Fruit fly (Drosophila melanogaster) whole organism, prepupa: ENCODE results near the gene sac.

Experiments
- Blimp-1 ChIP-seq: fragments of 200-800 bp; sonication (Bioruptor generic); optimal IDR thresholded peaks from 3 replicates; lab custom pipeline; 2017; ENCODE audit warnings: missing biosample characterization, missing genetic modification characterization, mild to moderate bottlenecking, moderate library complexity, missing genetic modification reagents
- CG10631 ChIP-seq: fragments of 200-800 bp; sonication (Bioruptor generic); optimal IDR thresholded peaks from 2 replicates; lab custom pipeline; 2016; ENCODE audit warnings: missing biosample characterization, missing genetic modification characterization
- CG10669 ChIP-seq: fragments of 200-800 bp; sonication (Bioruptor generic); optimal IDR thresholded peaks from 3 replicates; lab custom pipeline; 2018; ENCODE audit warnings: missing biosample characterization, mild to moderate bottlenecking, missing genetic modification characterization, moderate library complexity
- CG11762 ChIP-seq: fragments of 200-800 bp; sonication (Bioruptor generic); optimal IDR thresholded peaks from 3 replicates; lab custom pipeline; 2016; ENCODE audit warnings: missing biosample characterization, missing genetic modification characterization; ENCODE audit not compliant: insufficient read depth
- CG11902 ChIP-seq: fragments of 200-800 bp; sonication (Bioruptor generic); optimal IDR thresholded peaks from 3 replicates; lab custom pipeline; 2016; ENCODE audit warnings: missing biosample characterization, missing genetic modification characterization
- CG1621 ChIP-seq: fragments of 200-800 bp; sonication (Bioruptor generic); optimal IDR thresholded peaks from 3 replicates; lab custom pipeline; 2018; ENCODE audit warnings: missing biosample characterization, mild to moderate bottlenecking, missing genetic modification characterization
- CG16779 ChIP-seq: fragments of 200-800 bp; sonication (Bioruptor generic); optimal IDR thresholded peaks from 3 replicates; lab custom pipeline; 2017; ENCODE audit warnings: missing biosample characterization, mild to moderate bottlenecking, missing genetic modification characterization
- CG3032 ChIP-seq: fragments of 200-800 bp; optimal IDR thresholded peaks from 2 replicates; lab custom pipeline; 2019; ENCODE audit warnings: missing biosample characterization, mild to moderate bottlenecking, missing genetic modification characterization, moderate library complexity
- CG31627 ChIP-seq: fragments of 200-800 bp; sonication (Bioruptor generic); optimal IDR thresholded peaks from 3 replicates; lab custom pipeline; 2016; ENCODE audit warnings: missing biosample characterization, missing genetic modification characterization
- CG32006 ChIP-seq: fragments of 200-800 bp; sonication (Bioruptor generic); optimal IDR thresholded peaks from 3 replicates; lab custom pipeline; 2017; ENCODE audit warnings: missing biosample characterization, mild to moderate bottlenecking, missing genetic modification characterization
- CG34406 ChIP-seq: fragments of 200-800 bp; sonication (Bioruptor generic); optimal IDR thresholded peaks from 3 replicates; lab custom pipeline; 2016; ENCODE audit warnings: missing biosample characterization, missing genetic modification characterization
- CG3919 ChIP-seq: fragments of 200-800 bp; sonication (Bioruptor generic); optimal IDR thresholded peaks from 3 replicates; lab custom pipeline; 2016; ENCODE audit warnings: missing biosample characterization, missing genetic modification characterization
- CG4318 ChIP-seq: fragments of 200-800 bp; sonication (Bioruptor generic); optimal IDR thresholded peaks from 3 replicates; lab custom pipeline; 2017; ENCODE audit warnings: missing biosample characterization, mild to moderate bottlenecking, missing genetic modification characterization
- CG6276 ChIP-seq: fragments of 200-800 bp; sonication (Bioruptor generic); optimal IDR thresholded peaks from 2 replicates; lab custom pipeline; 2017; ENCODE audit warnings: missing biosample characterization, mild to moderate bottlenecking, missing genetic modification characterization
- CG6792 ChIP-seq: fragments of 200-800 bp; sonication (Bioruptor generic); optimal IDR thresholded peaks from 3 replicates; lab custom pipeline; 2016; ENCODE audit warnings: missing biosample characterization, missing genetic modification characterization
- CG6808 ChIP-seq: fragments of 200-800 bp; sonication (Bioruptor generic); optimal IDR thresholded peaks from 3 replicates; lab custom pipeline; 2017; ENCODE audit warnings: missing biosample characterization, missing genetic modification characterization, mild to moderate bottlenecking, moderate library complexity, missing genetic modification reagents
- CG7368 ChIP-seq: fragments of 200-800 bp; sonication (Bioruptor generic); optimal IDR thresholded peaks from 3 replicates; lab custom pipeline; 2016; ENCODE audit warnings: missing biosample characterization, missing genetic modification characterization
- CG8119 ChIP-seq: fragments of 200-800 bp; sonication (Bioruptor generic); IDR thresholded peaks from 3 replicates; pipeline ENCODE4 v1.3.6; 2022; ENCODE audit warnings: missing biosample characterization, missing genetic modification characterization
- CG8319 ChIP-seq: fragments of 200-800 bp; sonication (Bioruptor generic); optimal IDR thresholded peaks from 3 replicates; lab custom pipeline; 2016; ENCODE audit warnings: missing biosample characterization, missing genetic modification characterization
- CG8632 ChIP-seq: fragments of 200-800 bp; sonication (Bioruptor generic); optimal IDR thresholded peaks from 3 replicates; lab custom pipeline; 2016; ENCODE audit warnings: missing biosample characterization, missing genetic modification characterization
- CG9139 ChIP-seq: fragments of 200-800 bp; sonication (Bioruptor generic); optimal IDR thresholded peaks from 3 replicates; lab custom pipeline; 2017; ENCODE audit warnings: missing biosample characterization, mild to moderate bottlenecking, missing genetic modification characterization
- Eip75B ChIP-seq: fragments of 200-800 bp; sonication (Bioruptor generic); optimal IDR thresholded peaks from 3 replicates; lab custom pipeline; 2016; ENCODE audit warnings: missing biosample characterization, missing genetic modification characterization
- Eip78C ChIP-seq: fragments of 200-800 bp; sonication (Bioruptor generic); peaks from one replicate; lab custom pipeline; 2016; ENCODE audit warnings: missing biosample characterization, missing genetic modification characterization
- Eip93F ChIP-seq: fragments of 200-800 bp; sonication (Bioruptor generic); optimal IDR thresholded peaks from 2 replicates; lab custom pipeline; 2016; ENCODE audit warnings: missing biosample characterization, mild to moderate bottlenecking, missing genetic modification characterization
- Ets96B ChIP-seq: fragments of 200-800 bp; optimal IDR thresholded peaks from 2 replicates; lab custom pipeline; 2019; ENCODE audit warnings: missing biosample characterization, mild to moderate bottlenecking, missing genetic modification characterization, moderate library complexity
- Gug ChIP-seq: fragments of 200-800 bp; sonication (Bioruptor generic); IDR thresholded peaks from 2 replicates; pipeline ENCODE4 v1.3.6; 2022; ENCODE audit warnings: missing biosample characterization, missing genetic modification characterization
- Hr38 ChIP-seq: sonication (Bioruptor generic); optimal IDR thresholded peaks from 2 replicates; lab custom pipeline; 2016; ENCODE audit warnings: missing biosample characterization, missing genetic modification characterization
- Hr4 ChIP-seq: fragments of 200-800 bp; sonication (Bioruptor generic); optimal IDR thresholded peaks from 3 replicates; lab custom pipeline; 2016; ENCODE audit warnings: missing biosample characterization, missing genetic modification characterization
- Met ChIP-seq: fragments of 200-800 bp; sonication (Bioruptor generic); optimal IDR thresholded peaks from 3 replicates; lab custom pipeline; 2016; ENCODE audit warnings: missing biosample characterization, missing genetic modification characterization
- OdsH ChIP-seq: fragments of 200-800 bp; sonication (Bioruptor generic); optimal IDR thresholded peaks from 3 replicates; lab custom pipeline; 2016; ENCODE audit warnings: missing biosample characterization, missing genetic modification characterization
- Smox ChIP-seq: fragments of 200-800 bp; sonication (Bioruptor generic); optimal IDR thresholded peaks from 3 replicates; lab custom pipeline; 2016; ENCODE audit warnings: missing biosample characterization, missing genetic modification characterization
- Sox102F ChIP-seq: fragments of 200-800 bp; sonication (Bioruptor generic); optimal IDR thresholded peaks from 2 replicates; lab custom pipeline; 2016; ENCODE audit warnings: missing biosample characterization, mild to moderate bottlenecking, missing genetic modification characterization
- Sox14 ChIP-seq: fragments of 200-800 bp; sonication (Bioruptor generic); optimal IDR thresholded peaks from 3 replicates; lab custom pipeline; 2016; ENCODE audit warnings: missing biosample characterization, missing genetic modification characterization
- Sox15 ChIP-seq: fragments of 200-800 bp; sonication (Bioruptor generic); optimal IDR thresholded peaks from 3 replicates; lab custom pipeline; 2016; ENCODE audit warnings: missing biosample characterization, missing genetic modification characterization
- achi ChIP-seq: fragments of 200-800 bp; sonication (Bioruptor generic); optimal IDR thresholded peaks from 3 replicates; lab custom pipeline; 2016; ENCODE audit warnings: missing biosample characterization, missing genetic modification characterization
- acj6 ChIP-seq: fragments of 200-800 bp; sonication (Bioruptor generic); optimal IDR thresholded peaks from 3 replicates; lab custom pipeline; 2016; ENCODE audit warnings: missing biosample characterization, missing genetic modification characterization
- cyc ChIP-seq: fragments of 200-800 bp; sonication (Bioruptor generic); optimal IDR thresholded peaks from 3 replicates; lab custom pipeline; 2016; ENCODE audit warnings: missing biosample characterization, missing genetic modification characterization
- dsx ChIP-seq: fragments of 200-800 bp; optimal IDR thresholded peaks from 3 replicates; lab custom pipeline; 2019; ENCODE audit warnings: missing biosample characterization, mild to moderate bottlenecking, missing genetic modification characterization, moderate library complexity; ENCODE audit not compliant: poor library complexity, severe bottlenecking
- eg ChIP-seq: fragments of 200-800 bp; sonication (Bioruptor generic); IDR thresholded peaks from 3 replicates; pipeline ENCODE4 v1.3.6; 2022; ENCODE audit warnings: missing biosample characterization, missing genetic modification characterization
- fd59A ChIP-seq: fragments of 200-800 bp; sonication (Bioruptor generic); optimal IDR thresholded peaks from 2 replicates; lab custom pipeline; 2017; ENCODE audit warnings: missing biosample characterization, mild to moderate bottlenecking, missing genetic modification characterization, missing genetic modification reagents
- fd85E ChIP-seq: fragments of 200-800 bp; sonication (Bioruptor generic); optimal IDR thresholded peaks from 3 replicates; lab custom pipeline; 2016; ENCODE audit warnings: missing biosample characterization, missing genetic modification characterization
- fkh ChIP-seq: fragments of 200-800 bp; sonication (Bioruptor generic); optimal IDR thresholded peaks from 3 replicates; lab custom pipeline; 2017; ENCODE audit warnings: missing biosample characterization, mild to moderate bottlenecking, missing genetic modification characterization, moderate library complexity
- lz ChIP-seq: fragments of 200-800 bp; sonication (Bioruptor generic); optimal IDR thresholded peaks from 3 replicates; lab custom pipeline; 2016; ENCODE audit warnings: missing biosample characterization, missing genetic modification characterization
- net ChIP-seq: fragments of 200-800 bp; sonication (Bioruptor generic); optimal IDR thresholded peaks from 3 replicates; lab custom pipeline; 2016; ENCODE audit warnings: missing biosample characterization, missing genetic modification characterization
- pdm3 ChIP-seq: fragments of 200-800 bp; sonication (Bioruptor generic); optimal IDR thresholded peaks from 3 replicates; lab custom pipeline; 2016; ENCODE audit warnings: missing biosample characterization, missing genetic modification characterization
- salr ChIP-seq, 2 experiments: fragments of 200-800 bp; sonication (Bioruptor generic); optimal IDR thresholded peaks; 3 replicates each; lab custom pipeline; 2016 to 2018; ENCODE audit warnings: missing biosample characterization in 2 of 2, missing genetic modification characterization in 2 of 2, mild to moderate bottlenecking in 1 of 2
- svp ChIP-seq: fragments of 200-800 bp; sonication (Bioruptor generic); peaks from one replicate; lab custom pipeline; 2016; ENCODE audit warnings: missing biosample characterization, missing genetic modification characterization
- topi ChIP-seq: fragments of 200-800 bp; sonication (Bioruptor generic); optimal IDR thresholded peaks from 3 replicates; lab custom pipeline; 2016; ENCODE audit warnings: missing biosample characterization, missing genetic modification characterization
- vri ChIP-seq: fragments of 200-800 bp; sonication (Bioruptor generic); optimal IDR thresholded peaks from 3 replicates; lab custom pipeline; 2016; ENCODE audit warnings: missing biosample characterization, mild to moderate bottlenecking, missing genetic modification characterization

Gene sac

DNA sequence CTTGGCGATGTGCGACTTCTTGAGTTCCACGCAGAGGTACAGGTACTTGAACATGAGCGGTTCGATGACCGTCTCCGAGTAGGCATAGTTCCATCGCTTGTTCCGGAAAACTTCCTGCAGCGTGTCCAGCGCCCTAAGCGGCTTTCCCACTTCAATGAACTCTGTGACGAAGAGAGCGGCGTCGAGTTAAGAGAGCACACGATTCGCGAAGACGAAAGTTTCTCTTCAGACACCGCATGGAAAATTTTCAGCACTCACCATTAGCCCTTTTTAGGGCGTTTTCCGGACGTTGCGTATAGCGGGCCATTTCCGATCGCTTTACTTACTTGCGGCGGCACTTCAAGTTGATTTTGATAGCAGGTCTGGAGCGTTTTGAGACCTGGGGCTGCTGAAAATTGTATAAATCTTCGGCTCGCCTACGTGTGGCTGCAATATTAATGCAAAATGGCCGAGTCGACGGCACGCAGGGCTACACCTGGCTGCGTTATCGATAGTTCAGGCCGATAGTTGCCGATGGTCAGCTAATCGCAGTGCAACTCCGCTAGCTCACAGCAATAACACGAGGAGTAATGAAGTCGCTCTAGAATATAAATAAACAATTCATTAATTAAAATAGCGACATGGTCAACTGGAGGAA, 47.1 kb upstream of the sac start, which contains the start of the genes eIF3a and CG1074 (continued):
- TF ChIP-seq CG3919: no peak
- TF ChIP-seq CG11902 (GFP tag; lab: Kevin White, UChicago): no peak
- no peak for TF ChIP-seq CG6792 (GFP tag; lab: Kevin White, UChicago)
- TF ChIP-seq CG8319: no peak
- peak; percentile 64 for TF ChIP-seq CG31627 (GFP tag; lab: Kevin White, UChicago)
- TF ChIP-seq CG6808 (GFP tag; lab: Kevin White, UChicago): no peak
- no peak for TF ChIP-seq Smox
- TF ChIP-seq Eip75B (GFP tag; lab: Kevin White, UChicago): no peak
- TF ChIP-seq CG1621 (tag; lab: Kevin White, UChicago): peak; percentile 52
- TF ChIP-seq CG11762 (GFP tag; lab: Kevin White, UChicago): no peak
- no peak for TF ChIP-seq Hr38 (GFP tag; lab: Kevin White, UChicago)
- TF ChIP-seq Eip93F: no peak

DNA sequence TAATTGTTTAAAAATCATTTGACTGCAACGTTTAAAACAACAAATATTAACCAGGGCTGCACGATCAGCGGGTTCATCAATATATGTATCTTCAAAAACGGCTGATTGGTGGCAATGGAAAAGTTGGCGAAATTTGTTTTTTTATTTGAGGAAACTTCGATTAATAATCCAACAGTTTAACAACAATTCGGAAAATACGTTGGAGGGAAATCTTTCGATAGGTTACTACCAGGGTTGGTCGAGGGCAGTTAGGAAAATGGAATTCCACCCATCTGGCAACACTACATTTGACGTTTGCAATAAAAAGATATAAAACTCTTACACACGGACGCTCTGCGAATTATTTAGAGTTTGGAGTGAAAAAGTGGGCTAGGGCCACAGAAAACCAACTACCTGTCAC, 43.5 kb upstream of the sac start, which contains the start of the genes Lipt2 and CG14650:
Gene Lipt2 (minus strand): TSS at position 217 of the 400 bp plus-strand sequence.
Gene CG14650 (plus strand): TSS at position 275 of the 400 bp plus-strand sequence.
- TF ChIP-seq CG3032 (tag; lab: Kevin White, UChicago): peak; percentile 60
- no peak for TF ChIP-seq CG32006 (GFP tag; lab: Kevin White, UChicago)
- no peak for TF ChIP-seq CG8319
- TF ChIP-seq CG11762 (GFP tag; lab: Kevin White, UChicago): peak; percentile 39
- TF ChIP-seq salr (GFP tag; optimal IDR thresholded peaks at IDR 0.05; lab: Kevin White, UChicago): no peak
- TF ChIP-seq acj6: peak; percentile 67
- TF ChIP-seq CG7368 (GFP tag; lab: Kevin White, UChicago): no peak
- TF ChIP-seq fkh (GFP tag; lab: Kevin White, UChicago): no peak
- TF ChIP-seq CG1621 (tag; lab: Kevin White, UChicago): peak; percentile 14
- peak; percentile 47 for TF ChIP-seq CG6792 (GFP tag; lab: Kevin White, UChicago)
- no peak for TF ChIP-seq CG16779 (tag; lab: Kevin White, UChicago)
- no peak for TF ChIP-seq Sox102F (GFP tag; lab: Kevin White, UChicago)
- TF ChIP-seq fd59A (GFP tag; lab: Kevin White, UChicago): no peak
- no peak for TF ChIP-seq fd85E (GFP tag; lab: Kevin White, UChicago)
- no peak for TF ChIP-seq CG4318 (GFP tag; lab: Kevin White, UChicago)
- no peak for TF ChIP-seq CG8632 (GFP tag; lab: Kevin White, UChicago)
- no peak for TF ChIP-seq CG34406 (GFP tag; lab: Kevin White, UChicago)
- peak; percentile 83 for TF ChIP-seq Sox14 (GFP tag; lab: Kevin White, UChicago)
- TF ChIP-seq CG10669 (GFP tag; lab: Kevin White, UChicago): no peak
- peak; percentile 75 for TF ChIP-seq CG31627 (GFP tag; lab: Kevin White, UChicago)
- no peak for TF ChIP-seq Eip93F
- no peak for TF ChIP-seq OdsH (GFP tag; lab: Kevin White, UChicago)
- peak; percentile 33; the same call in 1 of the 3 replicates for TF ChIP-seq eg (GFP tag; lab: Robert Waterston, UW)
- TF ChIP-seq achi (GFP tag; lab: Kevin White, UChicago): peak; percentile 85
- no peak for TF ChIP-seq CG10631 (GFP tag; lab: Kevin White, UChicago)
- peak; percentile 19; the same call in 1 of the 2 replicates for TF ChIP-seq Gug (GFP tag; lab: Robert Waterston, UW)
- TF ChIP-seq Ets96B: no peak
- TF ChIP-seq Blimp-1 (GFP tag; lab: Kevin White, UChicago): no peak
- no peak for TF ChIP-seq Hr4 (GFP tag; lab: Kevin White, UChicago)
- TF ChIP-seq dsx (GFP tag; lab: Kevin White, UChicago): no peak
- no peak for TF ChIP-seq Met
- no peak for TF ChIP-seq CG9139
- no peak for TF ChIP-seq pdm3
- no peak for TF ChIP-seq CG8119 (GFP tag; lab: Robert Waterston, UW)
- TF ChIP-seq svp (GFP tag; lab: Kevin White, UChicago): no peak
- peak; percentile 82 for TF ChIP-seq Eip78C (GFP tag; lab: Kevin White, UChicago)
- TF ChIP-seq vri (GFP tag; lab: Kevin White, UChicago): no peak
- TF ChIP-seq topi (GFP tag; lab: Kevin White, UChicago): no peak
- no peak for TF ChIP-seq CG6276
- peak; percentile 59 for TF ChIP-seq cyc (GFP tag; lab: Kevin White, UChicago)
- peak; percentile 73 for TF ChIP-seq lz (GFP tag; lab: Kevin White, UChicago)
- peak; percentile 39 for TF ChIP-seq Sox15 (GFP tag; lab: Kevin White, UChicago)
- TF ChIP-seq net (GFP tag; lab: Kevin White, UChicago): peak; percentile 56
